Worm (Caenorhabditis elegans) whole organism, L2 larva: ENCODE results near the gene pho-1.
A peak's percentile ranks its signal among the peaks of the same experiment; 100 is the strongest.

Experiments
- C34F6.9 ChIP-seq: fragments of 150-350 bp; optimal IDR thresholded peaks from 2 replicates; lab custom pipeline; 2014; ENCODE audit warnings: missing biosample characterization, missing genetic modification characterization
- R02D3.7 ChIP-seq: fragments of 150-350 bp; optimal IDR thresholded peaks from 2 replicates; lab custom pipeline; 2014; ENCODE audit warnings: missing biosample characterization, missing genetic modification characterization
- Y55F3AM.14 ChIP-seq: fragments of 200-800 bp; sonication (Bioruptor generic); optimal IDR thresholded peaks from 2 replicates; lab custom pipeline; 2018; ENCODE audit warnings: mild to moderate bottlenecking, missing genetic modification characterization, missing compliant biosample characterization
- aly-2 ChIP-seq: fragments of 150-350 bp; optimal IDR thresholded peaks from 2 replicates; lab custom pipeline; 2014; ENCODE audit warnings: missing biosample characterization, missing genetic modification characterization
- ama-1 ChIP-seq: fragments of 150-350 bp; optimal IDR thresholded peaks from 2 replicates; lab custom pipeline; 2018; ENCODE audit warnings: inconsistent platforms
- blmp-1 ChIP-seq: sonication (generic microtip); optimal IDR thresholded peaks from 2 replicates; lab custom pipeline; 2017; ENCODE audit warnings: missing genetic modification characterization, mild to moderate bottlenecking, missing compliant biosample characterization, antibody characterized with exemption, moderate library complexity; ENCODE audit not compliant: insufficient read depth
- crh-2 ChIP-seq: sonication (generic microtip); optimal IDR thresholded peaks from 2 replicates; lab custom pipeline; 2017; ENCODE audit warnings: missing biosample characterization, missing genetic modification characterization
- dmd-4 ChIP-seq: sonication (generic microtip); optimal IDR thresholded peaks from 2 replicates; lab custom pipeline; 2017; ENCODE audit warnings: missing biosample characterization, missing genetic modification characterization
- elt-1 ChIP-seq: fragments of 150-350 bp; optimal IDR thresholded peaks from 2 replicates; lab custom pipeline; 2014; ENCODE audit warnings: missing biosample characterization, missing genetic modification characterization
- fos-1 ChIP-seq: fragments of 150-350 bp; optimal IDR thresholded peaks from 2 replicates; lab custom pipeline; 2014; ENCODE audit warnings: missing biosample characterization, missing genetic modification characterization
- gmeb-1 ChIP-seq: fragments of 150-350 bp; optimal IDR thresholded peaks from 2 replicates; lab custom pipeline; 2014; ENCODE audit warnings: missing biosample characterization, missing genetic modification characterization
- lin-11 ChIP-seq: fragments of 150-350 bp; sonication (generic microtip); optimal IDR thresholded peaks from 2 replicates; lab custom pipeline; 2014; ENCODE audit warnings: missing biosample characterization, missing genetic modification characterization, inconsistent platforms, mixed read lengths
- lin-13 ChIP-seq: fragments of 150-350 bp; optimal IDR thresholded peaks from 2 replicates; lab custom pipeline; 2014; ENCODE audit warnings: missing biosample characterization, missing genetic modification reagents, missing genetic modification characterization
- lin-39 ChIP-seq: fragments of 150-350 bp; optimal IDR thresholded peaks from 2 replicates; lab custom pipeline; 2014; ENCODE audit warnings: missing biosample characterization, missing genetic modification reagents, missing genetic modification characterization
- lsy-2 ChIP-seq, 2 experiments: fragments of 150-350 bp in 1 of 2; sonication (generic microtip) in 1 of 2; optimal IDR thresholded peaks; 2 replicates each; lab custom pipeline; 2014 to 2017; ENCODE audit warnings: missing biosample characterization in 2 of 2, missing genetic modification characterization in 2 of 2
- mab-5 ChIP-seq: fragments of 150-350 bp; optimal IDR thresholded peaks from 2 replicates; lab custom pipeline; 2014; ENCODE audit warnings: missing biosample characterization, missing genetic modification characterization
- mbf-1 ChIP-seq: sonication (generic microtip); optimal IDR thresholded peaks from 2 replicates; lab custom pipeline; 2017; ENCODE audit warnings: missing biosample characterization, missing genetic modification characterization
- mdl-1 ChIP-seq, 2 experiments: fragments of 150-350 bp in 1 of 2; sonication (generic microtip) in 1 of 2; optimal IDR thresholded peaks; 2 replicates each; lab custom pipeline; 2017; ENCODE audit warnings: missing biosample characterization in 2 of 2, missing genetic modification characterization in 2 of 2
- nhr-11 ChIP-seq: fragments of 150-350 bp; optimal IDR thresholded peaks from 2 replicates; lab custom pipeline; 2014; ENCODE audit warnings: missing biosample characterization, missing genetic modification characterization
- nhr-12 ChIP-seq: fragments of 150-350 bp; optimal IDR thresholded peaks from 2 replicates; lab custom pipeline; 2014; ENCODE audit warnings: missing biosample characterization, missing genetic modification characterization
- nhr-129 ChIP-seq: fragments of 150-350 bp; optimal IDR thresholded peaks from 2 replicates; lab custom pipeline; 2014; ENCODE audit warnings: missing biosample characterization, missing genetic modification characterization
- nhr-21 ChIP-seq: fragments of 150-350 bp; optimal IDR thresholded peaks from 2 replicates; lab custom pipeline; 2014; ENCODE audit warnings: missing biosample characterization, missing genetic modification characterization
- nhr-25 ChIP-seq: fragments of 150-350 bp; sonication (generic microtip); optimal IDR thresholded peaks from 3 replicates; lab custom pipeline; 2014; ENCODE audit warnings: missing biosample characterization, missing genetic modification characterization
- nhr-77 ChIP-seq: fragments of 150-350 bp; optimal IDR thresholded peaks from 2 replicates; lab custom pipeline; 2014; ENCODE audit warnings: missing biosample characterization, missing genetic modification characterization
- peb-1 ChIP-seq: fragments of 150-350 bp; optimal IDR thresholded peaks from 2 replicates; lab custom pipeline; 2014; ENCODE audit warnings: missing biosample characterization, missing genetic modification characterization
- sem-4 ChIP-seq: fragments of 150-350 bp; optimal IDR thresholded peaks from 2 replicates; lab custom pipeline; 2014; ENCODE audit warnings: missing biosample characterization, missing genetic modification reagents, missing genetic modification characterization
- sma-3 ChIP-seq: sonication (generic microtip); optimal IDR thresholded peaks from 2 replicates; lab custom pipeline; 2016; ENCODE audit warnings: missing genetic modification reagents, missing genetic modification characterization, missing compliant biosample characterization
- sma-9 ChIP-seq, 2 experiments: fragments of 150-350 bp in 1 of 2; sonication (generic microtip) in 1 of 2; optimal IDR thresholded peaks; 2 replicates each; lab custom pipeline; 2014 to 2016; ENCODE audit warnings: missing genetic modification characterization in 2 of 2, mild to moderate bottlenecking in 1 of 2, missing biosample characterization in 1 of 2, missing compliant biosample characterization in 1 of 2, missing genetic modification reagents in 1 of 2, moderate library complexity in 1 of 2
- snpc-4 ChIP-seq: fragments of 150-350 bp; optimal IDR thresholded peaks from 2 replicates; lab custom pipeline; 2014; ENCODE audit warnings: missing biosample characterization, missing genetic modification characterization
- unc-39 ChIP-seq: fragments of 150-350 bp; optimal IDR thresholded peaks from 2 replicates; lab custom pipeline; 2014; ENCODE audit warnings: missing biosample characterization, missing genetic modification characterization
- unc-55 ChIP-seq: fragments of 150-350 bp; sonication (generic microtip); optimal IDR thresholded peaks from 3 replicates; lab custom pipeline; 2014; ENCODE audit warnings: missing biosample characterization, missing genetic modification reagents, missing genetic modification characterization
- unc-62 ChIP-seq: fragments of 150-350 bp; optimal IDR thresholded peaks from 2 replicates; lab custom pipeline; 2014; ENCODE audit warnings: missing biosample characterization, missing genetic modification reagents, missing genetic modification characterization
- zag-1 ChIP-seq: fragments of 150-350 bp; optimal IDR thresholded peaks from 2 replicates; lab custom pipeline; 2014; ENCODE audit warnings: missing biosample characterization, missing genetic modification characterization
- ztf-1 ChIP-seq: fragments of 200-800 bp; sonication (Bioruptor generic); conservative IDR thresholded peaks from 2 replicates; pipeline ENCODE4 v1.3.6; 2022; ENCODE audit warnings: missing genetic modification characterization, missing compliant biosample characterization
- ztf-4 ChIP-seq: fragments of 150-350 bp; optimal IDR thresholded peaks from 2 replicates; lab custom pipeline; 2014; ENCODE audit warnings: missing biosample characterization, missing genetic modification characterization

The pho-1 gene

ce11 chrII:5271729-5272322 is 36.2 kb upstream of the pho-1 start, which contains the start of gene drn-1:
drn-1 (minus strand) TSS chrII:5271845.
- TF ChIP-seq unc-62 (no peak), crh-2 (peak; percentile 20), blmp-1 (tag; lab: Kevin White, UChicago) (no peak), mdl-1 (tag; optimal IDR thresholded peaks at IDR 0.05; lab: Kevin White, UChicago) (peak in 1 of 2 experiments; percentile 7), ztf-4 (tag; lab: Kevin White, UChicago) (no peak), lin-13 (GFP tag; lab: Kevin White, UChicago) (no peak), unc-55 (GFP tag; lab: Kevin White, UChicago) (peak; percentile 16), C34F6.9 (tag; lab: Kevin White, UChicago) (peak; percentile 56), lsy-2 (tag; optimal IDR thresholded peaks at IDR 0.05; lab: Kevin White, UChicago) (peak in 1 of 2 experiments; percentile 13), lin-39 (tag; lab: Kevin White, UChicago) (no peak), unc-39 (tag; lab: Kevin White, UChicago) (no peak), gmeb-1 (tag; lab: Kevin White, UChicago) (no peak), R02D3.7 (tag; lab: Kevin White, UChicago) (no peak), mab-5 (tag; lab: Kevin White, UChicago) (no peak), nhr-12 (tag; lab: Kevin White, UChicago) (no peak), Y55F3AM.14 (no peak), zag-1 (tag; lab: Kevin White, UChicago) (peak; percentile 16), lin-11 (tag; lab: Kevin White, UChicago) (no peak), nhr-129 (tag; lab: Kevin White, UChicago) (peak; percentile 23), sma-3 (GFP tag; lab: Kevin White, UChicago) (no peak), sem-4 (tag; lab: Kevin White, UChicago) (no peak)

- TF ChIP-seq peb-1 (tag; lab: Kevin White, UChicago): no peak
- TF ChIP-seq nhr-12 (tag; lab: Kevin White, UChicago): no peak
- no peak for TF ChIP-seq elt-1
- TF ChIP-seq mdl-1 (tag; optimal IDR thresholded peaks at IDR 0.05; lab: Kevin White, UChicago): no peak
- TF ChIP-seq zag-1 (tag; lab: Kevin White, UChicago): no peak
- TF ChIP-seq R02D3.7 (tag; lab: Kevin White, UChicago): no peak
- no peak for TF ChIP-seq sma-3 (GFP tag; lab: Kevin White, UChicago)
Observed at ce11 chrII:5268977-5269376, 33.3 kb upstream of the pho-1 start.

- TF ChIP-seq dmd-4 (tag; lab: Kevin White, UChicago): no peak
- TF ChIP-seq fos-1: peak; percentile 53
- no peak for TF ChIP-seq nhr-77 (tag; lab: Kevin White, UChicago)
Observed at ce11 chrII:5264650-5265049, 29.0 kb upstream of the pho-1 start.

ce11 chrII:5255435-5255834 is 19.8 kb upstream of the pho-1 start, which contains the start of gene frpr-4:
frpr-4 (minus strand) TSS chrII:5255535.
- TF ChIP-seq mdl-1 (tag; optimal IDR thresholded peaks at IDR 0.05; lab: Kevin White, UChicago) (no peak), C34F6.9 (tag; lab: Kevin White, UChicago) (no peak), ama-1 (lab: Kevin White, UChicago) (no peak), nhr-11 (tag; lab: Kevin White, UChicago) (no peak), snpc-4 (tag; lab: Kevin White, UChicago) (no peak), aly-2 (tag; lab: Kevin White, UChicago) (no peak), lsy-2 (tag; optimal IDR thresholded peaks at IDR 0.05; lab: Kevin White, UChicago) (no peak), lin-11 (tag; lab: Kevin White, UChicago) (no peak), ztf-1 (no peak)

ce11 chrII:5246791-5247361 is 11.2 kb upstream of the pho-1 start, which contains the start of gene ptr-6:
ptr-6 (minus strand) TSS chrII:5246837.
- TF ChIP-seq blmp-1 (tag; lab: Kevin White, UChicago) (no peak), nhr-21 (tag; lab: Kevin White, UChicago) (peak; percentile 44), crh-2 (peak; percentile 0), sma-3 (GFP tag; lab: Kevin White, UChicago) (peak; percentile 31), mbf-1 (tag; lab: Kevin White, UChicago) (no peak), sma-9 (GFP tag; optimal IDR thresholded peaks at IDR 0.05; lab: Kevin White, UChicago) (peak; percentile 66), sma-9 (tag; optimal IDR thresholded peaks at IDR 0.05; lab: Kevin White, UChicago) (no peak), nhr-25 (tag; lab: Kevin White, UChicago) (peak; percentile 61)
